Worm (Caenorhabditis elegans): Measurements from ENCODE around the gene Y39B6A.27.

The Y39B6A.27 gene

DNA sequence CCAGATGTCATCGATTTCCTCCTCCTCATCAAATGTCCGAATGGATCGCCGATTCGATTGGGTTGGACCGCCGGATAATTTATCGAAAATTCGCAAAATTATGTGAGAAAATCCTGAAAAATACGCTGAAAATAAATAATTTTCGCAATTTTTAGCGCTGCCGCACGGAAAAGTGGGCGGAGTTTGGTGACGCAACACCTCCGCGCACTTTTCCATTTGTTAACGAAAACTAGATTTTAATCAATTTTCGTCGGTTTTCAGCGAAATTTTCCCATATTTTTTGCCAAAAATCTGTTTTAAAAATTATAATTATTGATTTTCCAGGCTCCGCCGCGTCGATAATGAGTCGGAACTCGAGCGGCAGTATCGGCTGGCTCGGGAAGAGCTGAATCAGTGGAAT lies 30.5 kb upstream of the Y39B6A.27 start, which contains the start of gene Y39B6A.34:
Gene Y39B6A.34, plus strand, starts transcription at position 3 of the 400 bp plus-strand sequence.
- TF ChIP-seq egl-43 (GFP tag; IDR thresholded peaks at IDR 0.05) (no peak), daf-16 (GFP tag; optimal IDR thresholded peaks at IDR 0.05) (peak in 1 of 2 experiments; percentile 9), daf-16 (tag; optimal IDR thresholded peaks at IDR 0.05) (no peak), egl-27 (tag; optimal IDR thresholded peaks at IDR 0.05) (no peak), mes-2 (tag; optimal IDR thresholded peaks at IDR 0.05; ENCODE audit: poor library complexity, severe bottlenecking) (peak; percentile 48), ceh-28 (tag; optimal IDR thresholded peaks at IDR 0.05) (no peak), lin-29 (GFP tag; IDR thresholded peaks at IDR 0.05) (no peak), ztf-11 (tag; optimal IDR thresholded peaks at IDR 0.05) (no peak), ama-1 (optimal IDR thresholded peaks at IDR 0.05) (peak; percentile 17), dve-1 (tag; optimal IDR thresholded peaks at IDR 0.05; ENCODE audit: insufficient read depth) (peak; percentile 2), nhr-41 (GFP tag; IDR thresholded peaks at IDR 0.05) (no peak), snpc-4 (tag; optimal IDR thresholded peaks at IDR 0.05) (no peak), mep-1 (tag; optimal IDR thresholded peaks at IDR 0.05) (peak; percentile 45), madf-5 (GFP tag; IDR thresholded peaks at IDR 0.05) (no peak), ceh-82 (tag; optimal IDR thresholded peaks at IDR 0.05) (no peak), nhr-28 (tag; optimal IDR thresholded peaks at IDR 0.05) (peak; percentile 7), pha-4 (GFP tag; IDR thresholded peaks at IDR 0.05) (peak; percentile 30; the same call in 1 of the 2 replicates), pha-4 (tag; optimal IDR thresholded peaks at IDR 0.05) (no peak), rbr-2 (tag; optimal IDR thresholded peaks at IDR 0.05) (peak; percentile 33), F44E2.7 (GFP tag; IDR thresholded peaks at IDR 0.05) (no peak), lsy-2 (tag; optimal IDR thresholded peaks at IDR 0.05) (peak in 1 of 2 experiments; percentile 28), set-16 (GFP tag; IDR thresholded peaks at IDR 0.05) (peak; percentile 37; the same call in 1 of the 2 replicates), vab-7 (GFP tag; IDR thresholded peaks at IDR 0.05) (no peak), F10B5.3 (tag; optimal IDR thresholded peaks at IDR 0.05) (peak; percentile 27), aha-1 (tag) (peak; percentile 61), nhr-77 (tag; optimal IDR thresholded peaks at IDR 0.05) (peak; percentile 30), dmd-9 (GFP tag; IDR thresholded peaks at IDR 0.05) (no peak), F49E8.2 (tag; optimal IDR thresholded peaks at IDR 0.05; ENCODE audit: borderline replicate concordance) (no peak), Y48G9A.11 (GFP tag; IDR thresholded peaks at IDR 0.05) (0 out of 2 replicates have a peak, but pooled peaks have one; percentile 13)

DNA sequence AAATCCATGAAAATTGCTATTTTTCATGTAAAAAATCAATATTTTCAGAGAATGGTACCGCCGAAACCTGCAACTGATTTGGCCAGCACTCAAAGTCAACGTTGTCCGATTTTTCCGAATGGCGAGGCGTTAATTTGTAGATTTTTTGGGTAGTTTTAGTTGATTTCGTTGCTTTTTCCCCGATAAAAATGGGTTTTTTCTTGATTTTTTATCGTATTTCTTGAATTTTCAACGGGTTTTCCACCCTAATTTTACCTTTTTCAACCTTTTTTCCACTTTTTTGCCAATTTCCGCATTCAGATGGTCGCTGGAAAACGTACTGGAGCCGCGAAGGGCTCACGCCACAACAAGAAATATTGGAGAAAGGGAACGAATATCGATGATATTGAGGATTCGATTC lies 29.9 kb upstream of the Y39B6A.27 start, which contains the start of gene Y39B6A.33:
Gene Y39B6A.33, plus strand, starts transcription at position 301 of the 400 bp plus-strand sequence.
- TF ChIP-seq nhr-48 (tag; optimal IDR thresholded peaks at IDR 0.05) (no peak), hlh-11 (tag; optimal IDR thresholded peaks at IDR 0.05) (no peak), madf-5 (GFP tag; IDR thresholded peaks at IDR 0.05) (no peak), ceh-44 (GFP tag; IDR thresholded peaks at IDR 0.05) (0 out of 2 replicates have a peak, but pooled peaks have one; percentile 5), D1046.2 (GFP tag; IDR thresholded peaks at IDR 0.05) (no peak)

DNA sequence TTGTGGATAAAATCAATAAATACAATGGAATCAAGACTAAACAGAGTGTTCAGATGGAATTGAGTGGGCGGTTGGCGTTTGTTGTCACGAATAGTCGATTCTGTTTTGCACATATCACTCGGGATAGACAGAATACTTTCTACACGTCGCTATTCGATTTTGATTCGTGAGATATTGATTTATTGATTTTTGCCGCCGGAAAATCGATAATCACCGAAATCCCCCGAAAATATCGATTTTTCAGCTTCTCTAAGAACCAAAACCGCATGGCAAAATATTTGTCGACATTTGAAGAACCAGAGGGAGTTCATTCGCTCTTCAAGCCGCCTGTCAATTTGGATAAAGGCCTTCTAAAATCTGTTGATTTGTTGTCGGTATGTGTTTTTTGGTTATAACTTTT lies 21.2 kb upstream of the Y39B6A.27 start:
- TF ChIP-seq T26A8.4 (GFP tag; IDR thresholded peaks at IDR 0.05), result no peak
- TF ChIP-seq ceh-28 (tag; optimal IDR thresholded peaks at IDR 0.05), result peak; percentile 97

DNA sequence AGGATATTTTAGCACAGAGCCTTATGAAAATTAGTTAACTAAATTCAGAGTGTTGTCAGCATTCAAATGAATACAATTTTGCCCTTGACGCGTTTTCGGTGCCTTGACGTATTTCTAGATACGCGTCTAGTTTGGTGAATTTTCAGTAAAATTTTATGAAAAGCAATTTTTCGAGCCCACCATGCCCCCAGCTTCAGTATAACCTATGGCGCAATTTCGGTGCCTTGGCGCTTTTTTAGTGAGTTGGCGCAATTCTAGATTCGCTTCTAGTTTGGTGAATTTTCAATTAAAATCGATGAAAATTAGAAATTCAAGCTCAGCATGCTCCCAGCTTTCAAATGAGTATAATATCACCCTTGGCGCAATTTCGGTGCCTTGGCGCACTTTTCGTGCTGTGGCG lies 18.3 kb upstream of the Y39B6A.27 start:
- TF ChIP-seq lin-29 (GFP tag; IDR thresholded peaks at IDR 0.05), result no peak
- TF ChIP-seq D1046.2 (GFP tag; IDR thresholded peaks at IDR 0.05), result no peak
- peak; percentile 28 for TF ChIP-seq aha-1 (tag)
- no peak for TF ChIP-seq mdt-29 (GFP tag; IDR thresholded peaks at IDR 0.05)
- no peak for TF ChIP-seq ceh-32 (tag; optimal IDR thresholded peaks at IDR 0.05; ENCODE audit: poor library complexity)
- TF ChIP-seq lin-38 (GFP tag; IDR thresholded peaks at IDR 0.05), result no peak
- TF ChIP-seq mxl-3 (GFP tag; optimal IDR thresholded peaks at IDR 0.05), result no peak
- no peak for TF ChIP-seq set-16 (GFP tag; IDR thresholded peaks at IDR 0.05)
- TF ChIP-seq ces-1 (GFP tag; optimal IDR thresholded peaks at IDR 0.05), result no peak
- no peak for TF ChIP-seq duxl-1 (tag; optimal IDR thresholded peaks at IDR 0.05; ENCODE audit: poor library complexity)
- no peak for TF ChIP-seq lim-7 (GFP tag; IDR thresholded peaks at IDR 0.05)
- no peak for TF ChIP-seq nhr-28 (tag; optimal IDR thresholded peaks at IDR 0.05)
- TF ChIP-seq pha-4 (GFP tag; IDR thresholded peaks at IDR 0.05), result no peak
- TF ChIP-seq pha-4 (tag; optimal IDR thresholded peaks at IDR 0.05), result no peak
- TF ChIP-seq daf-19 (GFP tag; conservative IDR thresholded peaks at IDR 0.05), result no peak
- TF ChIP-seq ceh-44 (GFP tag; IDR thresholded peaks at IDR 0.05), result no peak
- peak in 1 of 2 experiments; percentile 92 for TF ChIP-seq unc-62 (GFP tag; optimal IDR thresholded peaks at IDR 0.05 in 1 of 2)
- TF ChIP-seq unc-62 (tag; optimal IDR thresholded peaks at IDR 0.05), result no peak
